Worm (Caenorhabditis elegans) whole organism, L4 larva: ENCODE results near the gene Y44A6C.1.
A peak's percentile ranks its signal among the peaks of the same experiment; 100 is the strongest.

Source experiments
- Y48G9A.11 ChIP-seq: fragments of 200-800 bp; sonication (Bioruptor generic); IDR thresholded peaks from 2 replicates; pipeline ENCODE4 v1.3.6; 2022; ENCODE audit warnings: missing genetic modification reagents, missing genetic modification characterization, missing compliant biosample characterization
- ZK546.5 ChIP-seq, 2 experiments: sonication (generic microtip); optimal IDR thresholded peaks; 2 replicates each; lab custom pipeline; 2017; ENCODE audit warnings: missing biosample characterization in 2 of 2, missing genetic modification characterization in 2 of 2
- aly-2 ChIP-seq: sonication (generic microtip); optimal IDR thresholded peaks from 2 replicates; lab custom pipeline; 2018; ENCODE audit warnings: missing biosample characterization, missing genetic modification characterization
- ama-1 ChIP-seq: fragments of 150-350 bp; optimal IDR thresholded peaks from 2 replicates; lab custom pipeline; 2014; ENCODE audit warnings: inconsistent platforms, mixed read lengths
- egl-27 ChIP-seq: sonication (generic microtip); optimal IDR thresholded peaks from 3 replicates; lab custom pipeline; 2017; ENCODE audit warnings: missing biosample characterization, missing genetic modification reagents, missing genetic modification characterization
- nhr-28 ChIP-seq: fragments of 150-350 bp; optimal IDR thresholded peaks from 2 replicates; lab custom pipeline; 2014; ENCODE audit warnings: missing biosample characterization, missing genetic modification characterization
- pqm-1 ChIP-seq: sonication (generic microtip); optimal IDR thresholded peaks from 2 replicates; lab custom pipeline; 2017; ENCODE audit warnings: missing biosample characterization, missing genetic modification characterization
- tra-1 ChIP-seq: fragments of 200-800 bp; sonication (Bioruptor generic); IDR thresholded peaks from 2 replicates; pipeline ENCODE4 v1.3.6; 2022; ENCODE audit warnings: missing genetic modification reagents, missing genetic modification characterization, missing compliant biosample characterization
- unc-130 ChIP-seq: sonication (generic microtip); optimal IDR thresholded peaks from 2 replicates; lab custom pipeline; 2016; ENCODE audit warnings: missing genetic modification reagents, missing genetic modification characterization, missing compliant biosample characterization
- unc-62 ChIP-seq, 3 experiments: fragments of 150-350 bp in 1 of 3; sonication (generic microtip); optimal IDR thresholded peaks in 2 of 3; peaks in 1 of 3; 1 replicate in 1 of 3; 2 replicates in 2 of 3; lab custom pipeline; 2014 to 2017; ENCODE audit warnings: missing biosample characterization in 3 of 3, missing genetic modification characterization in 3 of 3, missing genetic modification reagents in 3 of 3, missing genotype in 1 of 3
- zag-1 ChIP-seq: fragments of 150-350 bp; optimal IDR thresholded peaks from 2 replicates; lab custom pipeline; 2014; ENCODE audit warnings: missing biosample characterization, missing genetic modification characterization
- ztf-11 ChIP-seq: fragments of 150-350 bp; optimal IDR thresholded peaks from 2 replicates; lab custom pipeline; 2014; ENCODE audit warnings: missing biosample characterization, missing genetic modification characterization

DNA sequence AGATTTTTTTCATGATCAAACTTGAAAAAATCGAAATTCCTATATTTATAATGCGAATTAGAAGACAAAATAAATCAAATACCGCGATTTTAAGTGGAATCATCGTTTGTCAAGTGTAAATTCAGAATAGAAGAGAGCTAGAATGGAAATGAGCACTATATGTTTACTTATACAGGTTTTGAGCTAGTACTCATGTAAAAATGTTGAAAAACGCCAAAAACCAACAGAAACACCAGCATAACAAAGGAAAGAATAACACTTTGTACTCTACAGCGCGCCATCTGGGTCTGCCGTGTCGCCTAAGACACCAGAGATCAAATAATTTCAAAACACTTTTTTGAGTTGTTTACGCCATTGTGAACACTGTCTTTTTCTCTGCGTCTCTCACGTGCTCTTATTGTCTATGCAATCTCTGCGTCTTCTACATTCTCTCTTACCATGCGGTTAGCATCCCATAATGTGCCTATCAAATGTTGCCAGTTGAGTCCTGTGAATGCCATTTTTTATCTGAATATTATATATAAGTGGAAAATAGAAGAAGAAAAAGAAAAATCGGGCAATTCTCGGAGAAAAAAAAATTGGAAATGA is 15.1 kb downstream of the Y44A6C.1 start, which contains the start of gene ipla-3:
- TF ChIP-seq ama-1 (lab: Kevin White, UChicago) (no peak), zag-1 (tag; lab: Kevin White, UChicago) (no peak), nhr-28 (peak; percentile 84), pqm-1 (peak; percentile 81), Y48G9A.11 (no peak), egl-27 (tag; lab: Kevin White, UChicago) (no peak), unc-62 (GFP tag; optimal IDR thresholded peaks at IDR 0.05 in 1 of 2; lab: Kevin White, UChicago) (peak in 1 of 2 experiments; percentile 84), unc-62 (tag; optimal IDR thresholded peaks at IDR 0.05; lab: Kevin White, UChicago) (no peak), aly-2 (no peak), tra-1 (0 out of 2 replicates have a peak, but pooled peaks have one; percentile 37), unc-130 (GFP tag; lab: Kevin White, UChicago) (no peak), ZK546.5 (tag; optimal IDR thresholded peaks at IDR 0.05; lab: Kevin White, UChicago) (no peak), ztf-11 (tag; lab: Kevin White, UChicago) (no peak)
